Worm (Caenorhabditis elegans) whole organism, late embryonic: ENCODE measurements around the gene Y39G8B.5.

ENCODE experiments used
- C08G9.2 ChIP-seq: sonication (generic microtip); optimal IDR thresholded peaks from 2 replicates; lab custom pipeline; 2016; ENCODE audit warnings: mild to moderate bottlenecking, missing genetic modification characterization, moderate library complexity, missing compliant biosample characterization
- elt-2 ChIP-seq: sonication (generic microtip); optimal IDR thresholded peaks from 2 replicates; lab custom pipeline; 2016; ENCODE audit warnings: missing genetic modification reagents, missing genetic modification characterization, missing compliant biosample characterization
- nfya-1 ChIP-seq: sonication (generic microtip); optimal IDR thresholded peaks from 2 replicates; lab custom pipeline; 2017; ENCODE audit warnings: missing genetic modification characterization, mild to moderate bottlenecking, missing compliant biosample characterization, antibody characterized with exemption, moderate library complexity
- pat-9 ChIP-seq: fragments of 200-800 bp; sonication (Bioruptor generic); optimal IDR thresholded peaks from 2 replicates; lab custom pipeline; 2018; ENCODE audit warnings: mild to moderate bottlenecking, missing genetic modification characterization, moderate library complexity, missing compliant biosample characterization
- pha-4 ChIP-seq: fragments of 150-350 bp; optimal IDR thresholded peaks from 2 replicates; lab custom pipeline; 2018; ENCODE audit warnings: missing biosample characterization, missing genetic modification reagents, missing genetic modification characterization
- tbx-2 ChIP-seq: sonication (generic microtip); optimal IDR thresholded peaks from 2 replicates; lab custom pipeline; 2016; ENCODE audit warnings: missing genetic modification characterization, missing compliant biosample characterization
- ttx-3 ChIP-seq: sonication (generic microtip); optimal IDR thresholded peaks from 2 replicates; lab custom pipeline; 2016; ENCODE audit warnings: missing genetic modification reagents, missing genetic modification characterization, missing compliant biosample characterization
- unc-55 ChIP-seq: sonication (generic microtip); optimal IDR thresholded peaks from 2 replicates; lab custom pipeline; 2017; ENCODE audit warnings: missing biosample characterization, missing genetic modification reagents, missing genetic modification characterization

ce11 chrII:13997477-13997876 lies 5.8 kb upstream of the Y39G8B.5 start, which contains the start of gene F01D5.1:
- TF ChIP-seq ttx-3 (tag; lab: Kevin White, UChicago): no peak
- no peak for TF ChIP-seq nfya-1 (tag; lab: Kevin White, UChicago)
- no peak for TF ChIP-seq elt-2
- no peak for TF ChIP-seq pat-9 (tag; lab: Kevin White, UChicago)
- TF ChIP-seq pha-4 (tag; lab: Kevin White, UChicago): no peak
- no peak for TF ChIP-seq C08G9.2
- no peak for TF ChIP-seq unc-55
- TF ChIP-seq tbx-2: no peak
